Worm (Caenorhabditis elegans) whole organism, L4 larva: Measurements from ENCODE around the gene elo-4.

Experiments used
- nhr-28 ChIP-seq: fragments of 150-350 bp; optimal IDR thresholded peaks from 2 replicates; lab custom pipeline; 2014; ENCODE audit warnings: missing biosample characterization, missing genetic modification characterization
- pha-4 ChIP-seq, 2 experiments: fragments of 150-350 bp in 1 of 2; fragments of 200-800 bp in 1 of 2; sonication (Bioruptor generic) in 1 of 2; IDR thresholded peaks in 1 of 2; optimal IDR thresholded peaks in 1 of 2; 2 replicates each; pipeline versions ENCODE4 v1.3.6 to Lab custom; 2014 to 2022; ENCODE audit warnings: missing genetic modification characterization in 2 of 2, missing genetic modification reagents in 2 of 2, missing biosample characterization in 1 of 2, missing compliant biosample characterization in 1 of 2
- set-16 ChIP-seq: fragments of 200-800 bp; sonication (Bioruptor generic); IDR thresholded peaks from 2 replicates; pipeline ENCODE4 v1.3.6; 2022; ENCODE audit warnings: missing genetic modification reagents, missing genetic modification characterization, missing compliant biosample characterization

DNA sequence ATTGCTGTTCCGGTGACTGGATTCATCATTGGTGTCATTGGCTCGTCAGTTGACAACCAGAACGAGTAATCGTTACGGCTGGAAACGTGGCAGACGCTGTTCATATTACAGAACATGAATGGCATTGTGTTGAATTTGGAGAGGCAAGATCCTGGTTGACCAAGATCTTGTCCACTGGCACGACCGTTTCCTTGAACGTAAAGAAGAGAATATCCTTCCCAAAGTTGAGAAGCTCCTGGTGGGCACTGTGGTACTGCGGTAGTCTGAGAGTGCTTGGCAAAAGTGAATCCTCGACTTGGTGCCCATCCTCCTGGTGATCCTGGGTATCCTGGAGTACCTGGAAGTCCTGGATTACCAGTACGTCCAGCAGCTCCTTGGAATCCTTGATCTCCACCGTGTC, 3.9 kb upstream of the elo-4 start:
- TF ChIP-seq pha-4 (GFP tag; IDR thresholded peaks at IDR 0.05; lab: Robert Waterston, UW) (no peak), pha-4 (tag; optimal IDR thresholded peaks at IDR 0.05; lab: Kevin White, UChicago) (no peak), set-16 (no peak), nhr-28 (tag; lab: Kevin White, UChicago) (no peak)
